Worm (Caenorhabditis elegans) whole organism, L4 larva: ENCODE measurements around the gene F59C12.4.

Experiments
- D1046.2 ChIP-seq: fragments of 200-800 bp; sonication (Bioruptor generic); IDR thresholded peaks from 2 replicates; pipeline ENCODE4 v1.3.6; 2022; ENCODE audit warnings: missing genetic modification characterization, missing compliant biosample characterization
- F10B5.3 ChIP-seq: sonication (generic microtip); optimal IDR thresholded peaks from 2 replicates; lab custom pipeline; 2016; ENCODE audit warnings: mild to moderate bottlenecking, missing genetic modification characterization, missing compliant biosample characterization
- F26F4.8 ChIP-seq: fragments of 200-800 bp; sonication (Bioruptor generic); conservative IDR thresholded peaks from 2 replicates; pipeline ENCODE4 v1.3.6; 2022; ENCODE audit warnings: missing genetic modification characterization, missing compliant biosample characterization
- ZK337.2 ChIP-seq: fragments of 200-800 bp; sonication (Bioruptor generic); IDR thresholded peaks from 2 replicates; pipeline ENCODE4 v1.3.6; 2022; ENCODE audit warnings: missing genetic modification reagents, missing genetic modification characterization, missing compliant biosample characterization
- aha-1 ChIP-seq: fragments of 150-350 bp; peaks from one replicate; lab custom pipeline; 2014; ENCODE audit warnings: missing biosample characterization, missing genetic modification characterization
- ama-1 ChIP-seq: fragments of 150-350 bp; optimal IDR thresholded peaks from 2 replicates; lab custom pipeline; 2014; ENCODE audit warnings: inconsistent platforms, mixed read lengths
- attf-4 ChIP-seq: sonication (generic microtip); optimal IDR thresholded peaks from 3 replicates; lab custom pipeline; 2017; ENCODE audit warnings: missing biosample characterization, missing genetic modification characterization
- ceh-20 ChIP-seq: fragments of 200-800 bp; sonication (Bioruptor generic); IDR thresholded peaks from 2 replicates; pipeline ENCODE4 v1.3.6; 2022; ENCODE audit warnings: missing genetic modification reagents, missing genetic modification characterization, missing compliant biosample characterization
- ceh-44 ChIP-seq: fragments of 200-800 bp; sonication (Bioruptor generic); IDR thresholded peaks from 2 replicates; pipeline ENCODE4 v1.3.6; 2022; ENCODE audit warnings: missing genetic modification reagents, missing genetic modification characterization, missing compliant biosample characterization
- ces-1 ChIP-seq: fragments of 150-350 bp; sonication (generic microtip); optimal IDR thresholded peaks from 4 replicates; lab custom pipeline; 2014; ENCODE audit warnings: missing biosample characterization, missing genetic modification reagents, missing genetic modification characterization
- cey-2 ChIP-seq: sonication (generic microtip); optimal IDR thresholded peaks from 3 replicates; lab custom pipeline; 2017; ENCODE audit warnings: missing genetic modification characterization, mild to moderate bottlenecking, missing compliant biosample characterization, antibody characterized with exemption, borderline replicate concordance; ENCODE audit not compliant: insufficient read depth
- daf-16 ChIP-seq, 3 experiments: sonication (generic microtip); optimal IDR thresholded peaks; 2 replicates each; lab custom pipeline; 2016 to 2017; ENCODE audit warnings: missing genetic modification characterization in 3 of 3, missing genetic modification reagents in 3 of 3, mild to moderate bottlenecking in 2 of 3, missing compliant biosample characterization in 2 of 3, missing biosample characterization in 1 of 3, moderate library complexity in 1 of 3
- daf-19 ChIP-seq: fragments of 200-800 bp; sonication (Bioruptor generic); conservative IDR thresholded peaks from 2 replicates; pipeline ENCODE4 v1.3.6; 2022; ENCODE audit warnings: missing genetic modification characterization, missing compliant biosample characterization
- dmd-6 ChIP-seq: fragments of 200-800 bp; sonication (Bioruptor generic); IDR thresholded peaks from 2 replicates; pipeline ENCODE4 v1.3.6; 2022; ENCODE audit warnings: missing genetic modification reagents, missing genetic modification characterization, missing compliant biosample characterization
- dmd-8 ChIP-seq: fragments of 200-800 bp; sonication (Bioruptor generic); IDR thresholded peaks from 2 replicates; pipeline ENCODE4 v1.3.6; 2022; ENCODE audit warnings: missing genetic modification characterization, missing compliant biosample characterization
- egl-27 ChIP-seq: sonication (generic microtip); optimal IDR thresholded peaks from 3 replicates; lab custom pipeline; 2017; ENCODE audit warnings: missing biosample characterization, missing genetic modification reagents, missing genetic modification characterization
- egl-43 ChIP-seq: fragments of 200-800 bp; sonication (Bioruptor generic); IDR thresholded peaks from 2 replicates; pipeline ENCODE4 v1.3.6; 2022; ENCODE audit warnings: missing genetic modification reagents, missing genetic modification characterization, missing compliant biosample characterization
- fos-1 ChIP-seq: fragments of 150-350 bp; optimal IDR thresholded peaks from 2 replicates; lab custom pipeline; 2014; ENCODE audit warnings: missing biosample characterization, missing genetic modification characterization
- gei-8 ChIP-seq: fragments of 200-800 bp; sonication (Bioruptor generic); optimal IDR thresholded peaks from 2 replicates; lab custom pipeline; 2018; ENCODE audit warnings: mild to moderate bottlenecking, missing genetic modification characterization, missing compliant biosample characterization
- hif-1 ChIP-seq, 2 experiments: sonication (generic microtip); optimal IDR thresholded peaks; 2 replicates each; lab custom pipeline; 2016 to 2017; ENCODE audit warnings: missing compliant biosample characterization in 2 of 2, missing genetic modification characterization in 2 of 2, missing genetic modification reagents in 2 of 2, missing genotype in 2 of 2, mild to moderate bottlenecking in 1 of 2
- hlh-11 ChIP-seq: fragments of 200-800 bp; sonication (Bioruptor generic); optimal IDR thresholded peaks from 2 replicates; lab custom pipeline; 2018; ENCODE audit warnings: mild to moderate bottlenecking, missing genetic modification characterization, missing compliant biosample characterization
- hmg-1.1 ChIP-seq: fragments of 200-800 bp; sonication (Bioruptor generic); IDR thresholded peaks from 2 replicates; pipeline ENCODE4 v1.3.6; 2022; ENCODE audit warnings: missing genetic modification reagents, missing genetic modification characterization, missing compliant biosample characterization
- lim-7 ChIP-seq: fragments of 200-800 bp; sonication (Bioruptor generic); IDR thresholded peaks from 2 replicates; pipeline ENCODE4 v1.3.6; 2022; ENCODE audit warnings: missing genetic modification characterization, missing compliant biosample characterization
- lin-13 ChIP-seq: fragments of 150-350 bp; optimal IDR thresholded peaks from 2 replicates; lab custom pipeline; 2014; ENCODE audit warnings: missing biosample characterization, missing genetic modification reagents, missing genetic modification characterization
- lin-15B ChIP-seq: fragments of 150-350 bp; sonication (generic microtip); optimal IDR thresholded peaks from 3 replicates; lab custom pipeline; 2014; ENCODE audit warnings: missing biosample characterization, missing genetic modification characterization
- lin-29 ChIP-seq: fragments of 200-800 bp; sonication (Bioruptor generic); IDR thresholded peaks from 2 replicates; pipeline ENCODE4 v1.3.6; 2022; ENCODE audit warnings: missing genetic modification reagents, missing genetic modification characterization, missing compliant biosample characterization
- lin-38 ChIP-seq: fragments of 200-800 bp; sonication (Bioruptor generic); IDR thresholded peaks from 2 replicates; pipeline ENCODE4 v1.3.6; 2022; ENCODE audit warnings: missing genetic modification reagents, missing genetic modification characterization, missing compliant biosample characterization
- lin-39 ChIP-seq: fragments of 150-350 bp; optimal IDR thresholded peaks from 2 replicates; lab custom pipeline; 2014; ENCODE audit warnings: missing biosample characterization, missing genetic modification reagents, missing genetic modification characterization
- madf-5 ChIP-seq, 2 experiments: fragments of 200-800 bp; sonication (Bioruptor generic); IDR thresholded peaks; 2 replicates each; pipeline ENCODE4 v1.3.6; 2022; ENCODE audit warnings: missing compliant biosample characterization in 2 of 2, missing genetic modification characterization in 2 of 2
- madf-9 ChIP-seq: fragments of 200-800 bp; sonication (Bioruptor generic); conservative IDR thresholded peaks from 2 replicates; pipeline ENCODE4 v1.3.6; 2022; ENCODE audit warnings: missing genetic modification reagents, missing genetic modification characterization, missing compliant biosample characterization
- mdt-29 ChIP-seq: fragments of 200-800 bp; sonication (Bioruptor generic); IDR thresholded peaks from 2 replicates; pipeline ENCODE4 v1.3.6; 2022; ENCODE audit warnings: missing genetic modification reagents, missing genetic modification characterization, missing compliant biosample characterization
- mep-1 ChIP-seq: fragments of 150-350 bp; sonication (generic microtip); optimal IDR thresholded peaks from 3 replicates; lab custom pipeline; 2014; ENCODE audit warnings: missing biosample characterization, missing genetic modification characterization
- nhr-10 ChIP-seq: fragments of 150-350 bp; optimal IDR thresholded peaks from 2 replicates; lab custom pipeline; 2014; ENCODE audit warnings: missing biosample characterization, missing genetic modification characterization
- nhr-11 ChIP-seq: fragments of 150-350 bp; optimal IDR thresholded peaks from 2 replicates; lab custom pipeline; 2014; ENCODE audit warnings: missing biosample characterization, missing genetic modification characterization
- nhr-111 ChIP-seq: fragments of 200-800 bp; sonication (Bioruptor generic); optimal IDR thresholded peaks from 2 replicates; lab custom pipeline; 2018; ENCODE audit warnings: mild to moderate bottlenecking, missing genetic modification characterization, missing compliant biosample characterization
- nhr-237 ChIP-seq: sonication (generic microtip); optimal IDR thresholded peaks from 2 replicates; lab custom pipeline; 2017; ENCODE audit warnings: missing biosample characterization, missing genetic modification characterization
- nhr-28 ChIP-seq: fragments of 150-350 bp; optimal IDR thresholded peaks from 2 replicates; lab custom pipeline; 2014; ENCODE audit warnings: missing biosample characterization, missing genetic modification characterization
- nhr-41 ChIP-seq: fragments of 200-800 bp; sonication (Bioruptor generic); IDR thresholded peaks from 2 replicates; pipeline ENCODE4 v1.3.6; 2022; ENCODE audit warnings: missing genetic modification reagents, missing genetic modification characterization, missing compliant biosample characterization
- nhr-48 ChIP-seq: sonication (generic microtip); optimal IDR thresholded peaks from 2 replicates; lab custom pipeline; 2016; ENCODE audit warnings: mild to moderate bottlenecking, missing genetic modification characterization, missing compliant biosample characterization
- nhr-6 ChIP-seq: fragments of 150-350 bp; optimal IDR thresholded peaks from 2 replicates; lab custom pipeline; 2014; ENCODE audit warnings: missing biosample characterization, missing genetic modification characterization
- nhr-77 ChIP-seq: fragments of 150-350 bp; optimal IDR thresholded peaks from 2 replicates; lab custom pipeline; 2014; ENCODE audit warnings: missing biosample characterization, missing genetic modification characterization
- pha-4 ChIP-seq, 2 experiments: fragments of 150-350 bp in 1 of 2; fragments of 200-800 bp in 1 of 2; sonication (Bioruptor generic) in 1 of 2; IDR thresholded peaks in 1 of 2; optimal IDR thresholded peaks in 1 of 2; 2 replicates each; pipeline versions ENCODE4 v1.3.6 to Lab custom; 2014 to 2022; ENCODE audit warnings: missing genetic modification characterization in 2 of 2, missing genetic modification reagents in 2 of 2, missing biosample characterization in 1 of 2, missing compliant biosample characterization in 1 of 2
- php-3 ChIP-seq: fragments of 200-800 bp; sonication (Bioruptor generic); IDR thresholded peaks from 2 replicates; pipeline ENCODE4 v1.3.6; 2022; ENCODE audit warnings: missing genetic modification reagents, missing genetic modification characterization, missing compliant biosample characterization
- sdz-12 ChIP-seq: fragments of 200-800 bp; sonication (Bioruptor generic); optimal IDR thresholded peaks from 2 replicates; lab custom pipeline; 2018; ENCODE audit warnings: mild to moderate bottlenecking, missing genetic modification characterization, missing compliant biosample characterization
- snpc-1.2 ChIP-seq: fragments of 200-800 bp; sonication (Bioruptor generic); IDR thresholded peaks from 2 replicates; pipeline ENCODE4 v1.3.6; 2022; ENCODE audit warnings: missing genetic modification reagents, missing genetic modification characterization, missing compliant biosample characterization
- spr-1 ChIP-seq: sonication (generic microtip); optimal IDR thresholded peaks from 2 replicates; lab custom pipeline; 2016; ENCODE audit warnings: mild to moderate bottlenecking, missing genetic modification characterization, missing compliant biosample characterization
- tra-1 ChIP-seq: fragments of 200-800 bp; sonication (Bioruptor generic); IDR thresholded peaks from 2 replicates; pipeline ENCODE4 v1.3.6; 2022; ENCODE audit warnings: missing genetic modification reagents, missing genetic modification characterization, missing compliant biosample characterization
- unc-130 ChIP-seq: sonication (generic microtip); optimal IDR thresholded peaks from 2 replicates; lab custom pipeline; 2016; ENCODE audit warnings: missing genetic modification reagents, missing genetic modification characterization, missing compliant biosample characterization
- vab-7 ChIP-seq: fragments of 200-800 bp; sonication (Bioruptor generic); IDR thresholded peaks from 2 replicates; pipeline ENCODE4 v1.3.6; 2022; ENCODE audit warnings: missing genetic modification reagents, missing genetic modification characterization, missing compliant biosample characterization
- zag-1 ChIP-seq: fragments of 150-350 bp; optimal IDR thresholded peaks from 2 replicates; lab custom pipeline; 2014; ENCODE audit warnings: missing biosample characterization, missing genetic modification characterization

The F59C12.4 gene

DNA sequence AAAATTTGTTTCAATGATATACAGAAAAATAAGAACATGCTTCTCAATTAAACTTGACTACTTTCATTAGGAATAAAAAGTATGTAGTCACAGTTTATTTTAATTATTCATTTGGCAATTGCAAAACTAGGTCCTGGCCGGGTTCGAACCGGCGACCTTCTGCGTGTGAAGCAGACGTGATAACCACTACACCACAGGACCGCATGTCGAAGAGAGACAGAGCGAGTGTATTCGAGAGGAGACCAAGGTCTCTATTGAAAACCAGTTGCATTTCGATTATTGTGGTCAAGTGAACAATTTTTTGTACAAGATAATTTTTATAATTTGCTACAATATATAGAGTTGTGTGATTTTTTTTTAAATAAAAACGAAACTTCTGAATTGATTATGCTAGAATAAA, 11.6 kb downstream of the F59C12.4 start (continued):
- peak; percentile 68 for TF ChIP-seq ceh-44
- TF ChIP-seq madf-9 (GFP tag; lab: Robert Waterston, UW), result peak; percentile 81
- TF ChIP-seq ces-1 (GFP tag; lab: Kevin White, UChicago), result no peak
- TF ChIP-seq attf-4 (tag; lab: Kevin White, UChicago), result no peak
- peak; percentile 82; the same call in 1 of the 2 replicates for TF ChIP-seq nhr-41 (GFP tag; lab: Robert Waterston, UW)
- TF ChIP-seq nhr-237 (tag; lab: Kevin White, UChicago), result no peak
- peak; percentile 86 for TF ChIP-seq aha-1 (tag; lab: Kevin White, UChicago)
- peak; percentile 73 for TF ChIP-seq lin-29 (GFP tag; lab: Robert Waterston, UW)
- TF ChIP-seq ama-1 (lab: Kevin White, UChicago), result no peak
- peak; percentile 36 for TF ChIP-seq F10B5.3 (tag; lab: Kevin White, UChicago)
- no peak for TF ChIP-seq lin-39 (tag; lab: Kevin White, UChicago)
- TF ChIP-seq F26F4.8 (GFP tag; lab: Robert Waterston, UW), result peak; percentile 75
- TF ChIP-seq ZK337.2, result peak; percentile 72
- TF ChIP-seq hlh-11 (tag; lab: Kevin White, UChicago), result peak; percentile 67
- no peak for TF ChIP-seq nhr-6 (tag; lab: Kevin White, UChicago)
- peak; percentile 77 for TF ChIP-seq daf-19
- TF ChIP-seq cey-2, result no peak
- peak; percentile 8 for TF ChIP-seq sdz-12 (GFP tag; lab: Kevin White, UChicago)
- peak; percentile 28 for TF ChIP-seq lin-13 (GFP tag; lab: Kevin White, UChicago)
- TF ChIP-seq nhr-11 (tag; lab: Kevin White, UChicago), result peak; percentile 34
- TF ChIP-seq nhr-77 (tag; lab: Kevin White, UChicago), result peak; percentile 55
- TF ChIP-seq unc-130 (GFP tag; lab: Kevin White, UChicago), result peak; percentile 51
- TF ChIP-seq hif-1 (tag; optimal IDR thresholded peaks at IDR 0.05; lab: Kevin White, UChicago), result peak in 1 of 2 experiments; percentile 53
- TF ChIP-seq nhr-10, result no peak
- TF ChIP-seq spr-1 (tag; lab: Kevin White, UChicago), result peak; percentile 71
- peak; percentile 92 for TF ChIP-seq vab-7 (GFP tag; lab: Robert Waterston, UW)
- TF ChIP-seq hmg-1.1, result peak; percentile 92
- TF ChIP-seq fos-1 (tag; lab: Kevin White, UChicago), result no peak
- TF ChIP-seq nhr-28 (tag; lab: Kevin White, UChicago), result peak; percentile 24
- peak; percentile 45 for TF ChIP-seq nhr-48 (tag; lab: Kevin White, UChicago)
- no peak for TF ChIP-seq mep-1 (tag; lab: Kevin White, UChicago)
- peak; percentile 80 to 86 for TF ChIP-seq madf-5 (GFP tag; IDR thresholded peaks at IDR 0.05; lab: Robert Waterston, UW)
- TF ChIP-seq gei-8 (GFP tag; lab: Kevin White, UChicago), result no peak
- TF ChIP-seq zag-1 (tag; lab: Kevin White, UChicago), result no peak
- TF ChIP-seq ceh-20 (GFP tag; lab: Robert Waterston, UW), result peak; percentile 75
- peak; percentile 39; the same call in 1 of the 2 replicates for TF ChIP-seq mdt-29

DNA sequence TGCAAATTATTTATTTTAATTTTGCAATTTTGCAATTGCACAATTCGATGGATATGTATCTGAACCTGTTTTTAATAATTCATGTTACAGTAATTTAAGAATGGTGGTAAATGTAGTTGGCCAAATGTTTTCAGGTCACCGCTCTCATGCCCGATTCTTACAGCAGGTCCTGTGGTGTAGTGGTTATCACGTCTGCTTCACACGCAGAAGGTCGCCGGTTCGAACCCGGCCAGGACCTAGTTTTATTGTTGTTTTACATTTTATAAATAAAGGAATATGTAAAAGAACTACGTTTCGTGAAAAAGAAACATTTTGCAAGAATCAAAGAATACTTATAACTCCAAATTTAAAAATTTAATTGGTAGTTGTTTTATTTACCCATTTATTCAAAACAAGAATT, 12.2 kb downstream of the F59C12.4 start:
- peak; percentile 77 for TF ChIP-seq lim-7 (GFP tag; lab: Robert Waterston, UW)
- peak; percentile 29; the same call in 1 of the 2 replicates for TF ChIP-seq php-3 (GFP tag; lab: Robert Waterston, UW)
- 0 out of 2 replicates have a peak, but pooled peaks have one; percentile 12 for TF ChIP-seq mdt-29
- no peak for TF ChIP-seq lin-15B (tag; lab: Kevin White, UChicago)
- TF ChIP-seq nhr-111 (GFP tag; lab: Kevin White, UChicago), result no peak
- TF ChIP-seq egl-27 (tag; lab: Kevin White, UChicago), result no peak
- TF ChIP-seq lin-38, result peak; percentile 61
- TF ChIP-seq vab-7 (GFP tag; lab: Robert Waterston, UW), result peak; percentile 75
- TF ChIP-seq ceh-20 (GFP tag; lab: Robert Waterston, UW), result 0 out of 2 replicates have a peak, but pooled peaks have one; percentile 16
- TF ChIP-seq dmd-8 (GFP tag; lab: Robert Waterston, UW), result peak; percentile 76; the same call in 1 of the 2 replicates
- TF ChIP-seq tra-1, result peak; percentile 69; the same call in 1 of the 2 replicates
- TF ChIP-seq dmd-6 (GFP tag; lab: Robert Waterston, UW), result peak; percentile 46; the same call in 1 of the 2 replicates
- peak; percentile 65; the same call in 1 of the 2 replicates for TF ChIP-seq F26F4.8 (GFP tag; lab: Robert Waterston, UW)
- peak in 1 of 2 experiments; percentile 32 for TF ChIP-seq daf-16 (GFP tag; optimal IDR thresholded peaks at IDR 0.05; lab: Kevin White, UChicago)
- TF ChIP-seq daf-16 (tag; optimal IDR thresholded peaks at IDR 0.05; lab: Kevin White, UChicago), result no peak
- TF ChIP-seq egl-43 (GFP tag; lab: Robert Waterston, UW), result peak; percentile 64
- no peak for TF ChIP-seq D1046.2 (GFP tag; lab: Robert Waterston, UW)
- peak; percentile 20 for TF ChIP-seq lin-13 (GFP tag; lab: Kevin White, UChicago)
- peak; percentile 57; the same call in 1 of the 2 replicates for TF ChIP-seq pha-4 (GFP tag; IDR thresholded peaks at IDR 0.05; lab: Robert Waterston, UW)
- TF ChIP-seq pha-4 (tag; optimal IDR thresholded peaks at IDR 0.05; lab: Kevin White, UChicago), result no peak
- TF ChIP-seq snpc-1.2 (GFP tag; lab: Robert Waterston, UW), result peak; percentile 69
